Worm (Caenorhabditis elegans): ENCODE results near the gene clec-56.

- TF ChIP-seq nhr-11 (tag; optimal IDR thresholded peaks at IDR 0.05) (no peak), lin-39 (tag; optimal IDR thresholded peaks at IDR 0.05) (no peak), pha-4 (tag; optimal IDR thresholded peaks at IDR 0.05) (no peak), nhr-67 (tag; optimal IDR thresholded peaks at IDR 0.05) (no peak), ztf-4 (tag; optimal IDR thresholded peaks at IDR 0.05) (no peak), nhr-28 (tag; optimal IDR thresholded peaks at IDR 0.05) (no peak), mml-1 (tag; optimal IDR thresholded peaks at IDR 0.05) (no peak), lin-15B (tag; optimal IDR thresholded peaks at IDR 0.05) (no peak), lsy-12 (tag; optimal IDR thresholded peaks at IDR 0.05) (no peak)
Observed at ce11 chrV:14426013-14426412, 48.2 kb upstream of the clec-56 start.

All from whole organism, L3 larva.